Worm (Caenorhabditis elegans) whole organism, L4/young adult: ENCODE measurements around the gene unc-62.

ENCODE experiments used
- dao-5 ChIP-seq: sonication (generic microtip); optimal IDR thresholded peaks from 2 replicates; lab custom pipeline; 2016; ENCODE audit warnings: missing genotype, missing genetic modification characterization, moderate library complexity, missing compliant biosample characterization
- him-1 ChIP-seq: sonication (generic microtip); optimal IDR thresholded peaks from 2 replicates; lab custom pipeline; 2016; ENCODE audit warnings: missing genotype, missing genetic modification reagents, missing genetic modification characterization, missing compliant biosample characterization

DNA sequence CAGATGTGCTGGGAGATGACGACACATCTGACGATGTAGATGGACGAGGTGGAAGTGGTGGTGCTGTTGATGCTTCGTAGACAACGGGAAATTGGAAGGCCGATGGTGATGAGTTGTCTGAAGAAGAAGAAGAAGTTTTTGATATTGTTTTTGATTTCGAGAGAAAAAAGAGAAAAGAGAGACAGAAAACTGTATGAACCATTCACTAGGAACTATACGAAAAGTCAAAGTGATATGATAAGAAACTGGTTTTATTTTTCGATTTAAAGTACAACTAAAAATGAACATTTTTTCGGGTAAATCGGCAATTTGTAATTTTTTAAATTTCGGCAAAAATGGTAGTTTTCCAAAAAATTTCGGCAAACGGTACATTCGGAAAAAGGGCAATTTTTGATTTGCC, 21.4 kb downstream of the unc-62 start:
- TF ChIP-seq him-1 (tag; lab: Kevin White, UChicago) (no peak), dao-5 (tag; lab: Kevin White, UChicago) (no peak)
